Worm (Caenorhabditis elegans) whole organism, L1 larva: ENCODE data around the gene C32D5.4.
A peak's percentile ranks its signal among the peaks of the same experiment; 100 is the strongest.

ENCODE experiments used
- C04F5.9 ChIP-seq: sonication (generic microtip); optimal IDR thresholded peaks from 2 replicates; lab custom pipeline; 2016; ENCODE audit warnings: missing genetic modification characterization, missing compliant biosample characterization
- C34B4.2 ChIP-seq: sonication (generic microtip); optimal IDR thresholded peaks from 2 replicates; lab custom pipeline; 2017; ENCODE audit warnings: mild to moderate bottlenecking, missing genetic modification characterization, missing compliant biosample characterization
- F16B12.6 ChIP-seq: fragments of 150-350 bp; optimal IDR thresholded peaks from 2 replicates; lab custom pipeline; 2014; ENCODE audit warnings: missing biosample characterization, missing genetic modification characterization
- aha-1 ChIP-seq: fragments of 150-350 bp; optimal IDR thresholded peaks from 2 replicates; lab custom pipeline; 2014; ENCODE audit warnings: missing biosample characterization, missing genetic modification characterization
- alr-1 ChIP-seq: fragments of 200-800 bp; sonication (Bioruptor generic); optimal IDR thresholded peaks from 2 replicates; lab custom pipeline; 2018; ENCODE audit warnings: borderline replicate concordance, mild to moderate bottlenecking, missing genetic modification characterization, missing compliant biosample characterization
- ama-1 ChIP-seq: fragments of 150-350 bp; optimal IDR thresholded peaks from 2 replicates; lab custom pipeline; 2014
- blmp-1 ChIP-seq: fragments of 150-350 bp; optimal IDR thresholded peaks from 2 replicates; lab custom pipeline; 2014; ENCODE audit warnings: missing biosample characterization, missing genetic modification characterization
- ceh-63 ChIP-seq: fragments of 200-800 bp; sonication (Bioruptor generic); optimal IDR thresholded peaks from 2 replicates; lab custom pipeline; 2018; ENCODE audit warnings: mild to moderate bottlenecking, missing genetic modification characterization, missing compliant biosample characterization
- ceh-8 ChIP-seq: fragments of 200-800 bp; sonication (Bioruptor generic); optimal IDR thresholded peaks from 2 replicates; lab custom pipeline; 2018; ENCODE audit warnings: mild to moderate bottlenecking, missing genetic modification characterization, moderate library complexity, missing compliant biosample characterization
- ceh-82 ChIP-seq, 3 experiments: fragments of 150-350 bp in 1 of 3; sonication (generic microtip) in 2 of 3; optimal IDR thresholded peaks; 2 replicates each; lab custom pipeline; 2014 to 2017; ENCODE audit warnings: missing biosample characterization in 3 of 3, missing genetic modification characterization in 3 of 3
- ceh-88 ChIP-seq: fragments of 200-800 bp; sonication (Bioruptor generic); IDR thresholded peaks from 2 replicates; pipeline ENCODE4 v1.3.6; 2022; ENCODE audit warnings: missing genetic modification characterization, missing compliant biosample characterization
- ceh-90 ChIP-seq: sonication (generic microtip); optimal IDR thresholded peaks from 2 replicates; lab custom pipeline; 2016; ENCODE audit warnings: missing genetic modification characterization, missing compliant biosample characterization
- ces-1 ChIP-seq: fragments of 150-350 bp; optimal IDR thresholded peaks from 2 replicates; lab custom pipeline; 2014; ENCODE audit warnings: missing biosample characterization, missing genetic modification reagents, missing genetic modification characterization
- dpl-1 ChIP-seq, 3 experiments: fragments of 150-350 bp in 2 of 3; sonication (generic microtip) in 1 of 3; optimal IDR thresholded peaks; 2 replicates each; lab custom pipeline; 2014 to 2017; ENCODE audit warnings: missing biosample characterization in 3 of 3, missing genetic modification characterization in 3 of 3, missing genetic modification reagents in 3 of 3
- dsc-1 ChIP-seq: sonication (generic microtip); optimal IDR thresholded peaks from 2 replicates; lab custom pipeline; 2016; ENCODE audit warnings: mild to moderate bottlenecking, missing genetic modification characterization, missing compliant biosample characterization
- efl-1 ChIP-seq, 4 experiments: fragments of 150-350 bp; optimal IDR thresholded peaks in 3 of 4; peaks in 1 of 4; 1 replicate in 1 of 4; 2 replicates in 3 of 4; lab custom pipeline; 2014; ENCODE audit warnings: missing biosample characterization in 2 of 4, missing genetic modification characterization in 2 of 4, missing genetic modification reagents in 2 of 4
- egl-13 ChIP-seq: sonication (generic microtip); optimal IDR thresholded peaks from 2 replicates; lab custom pipeline; 2016; ENCODE audit warnings: missing genotype, missing genetic modification reagents, missing genetic modification characterization, missing compliant biosample characterization
- egl-27 ChIP-seq, 2 experiments: fragments of 150-350 bp in 1 of 2; sonication (generic microtip); optimal IDR thresholded peaks; 3 replicates each; lab custom pipeline; 2017 to 2018; ENCODE audit warnings: missing biosample characterization in 2 of 2, missing genetic modification characterization in 2 of 2, missing genetic modification reagents in 2 of 2
- elt-3 ChIP-seq, 6 experiments: fragments of 150-350 bp in 1 of 6; sonication (generic microtip); optimal IDR thresholded peaks; 2 replicates each; lab custom pipeline; 2017 to 2018; ENCODE audit warnings: missing biosample characterization in 6 of 6, missing genetic modification characterization in 6 of 6, inconsistent platforms in 1 of 6
- ets-5 ChIP-seq: fragments of 200-800 bp; sonication (Bioruptor generic); IDR thresholded peaks from 2 replicates; pipeline ENCODE4 v1.3.6; 2022; ENCODE audit warnings: missing genetic modification characterization, missing compliant biosample characterization
- fkh-10 ChIP-seq: sonication (generic microtip); optimal IDR thresholded peaks from 2 replicates; lab custom pipeline; 2017; ENCODE audit warnings: missing biosample characterization, missing genetic modification reagents, missing genetic modification characterization
- fkh-4 ChIP-seq: sonication (generic microtip); optimal IDR thresholded peaks from 2 replicates; lab custom pipeline; 2016; ENCODE audit warnings: missing compliant biosample characterization, missing genetic modification characterization, borderline replicate concordance
- grh-1 ChIP-seq: fragments of 200-800 bp; sonication (Bioruptor generic); IDR thresholded peaks from 2 replicates; pipeline ENCODE4 v1.3.6; 2022; ENCODE audit warnings: missing genetic modification reagents, missing genetic modification characterization, missing compliant biosample characterization
- hlh-17 ChIP-seq: fragments of 200-800 bp; sonication (Bioruptor generic); optimal IDR thresholded peaks from 2 replicates; lab custom pipeline; 2018; ENCODE audit warnings: missing genetic modification characterization, mild to moderate bottlenecking, missing compliant biosample characterization, moderate library complexity, borderline replicate concordance
- hpl-2 ChIP-seq: fragments of 150-350 bp; optimal IDR thresholded peaks from 2 replicates; lab custom pipeline; 2014; ENCODE audit warnings: missing biosample characterization, missing genetic modification reagents, missing genetic modification characterization
- jun-1 ChIP-seq: fragments of 150-350 bp; optimal IDR thresholded peaks from 2 replicates; lab custom pipeline; 2014; ENCODE audit warnings: missing biosample characterization, missing genetic modification reagents, missing genetic modification characterization
- lin-13 ChIP-seq: fragments of 150-350 bp; optimal IDR thresholded peaks from 2 replicates; lab custom pipeline; 2014; ENCODE audit warnings: missing biosample characterization, missing genetic modification reagents, missing genetic modification characterization
- lin-14 ChIP-seq: fragments of 200-800 bp; sonication (Bioruptor generic); optimal IDR thresholded peaks from 2 replicates; lab custom pipeline; 2018; ENCODE audit warnings: mild to moderate bottlenecking, missing genetic modification characterization, moderate library complexity, missing compliant biosample characterization
- lin-35 ChIP-seq, 2 experiments: fragments of 150-350 bp; optimal IDR thresholded peaks; 2 replicates each; lab custom pipeline; 2014; ENCODE audit warnings: missing biosample characterization in 2 of 2, missing genetic modification characterization in 2 of 2, missing genetic modification reagents in 2 of 2
- lir-3 ChIP-seq: sonication (generic microtip); optimal IDR thresholded peaks from 2 replicates; lab custom pipeline; 2016; ENCODE audit warnings: mild to moderate bottlenecking, missing genetic modification characterization, moderate library complexity, missing compliant biosample characterization; ENCODE audit not compliant: poor library complexity
- lsy-2 ChIP-seq, 2 experiments: fragments of 150-350 bp; optimal IDR thresholded peaks; 2 replicates each; lab custom pipeline; 2014; ENCODE audit warnings: missing biosample characterization in 2 of 2, missing genetic modification characterization in 2 of 2
- mep-1 ChIP-seq: fragments of 150-350 bp; optimal IDR thresholded peaks from 2 replicates; lab custom pipeline; 2014; ENCODE audit warnings: missing biosample characterization, missing genetic modification characterization
- nhr-11 ChIP-seq: fragments of 150-350 bp; optimal IDR thresholded peaks from 2 replicates; lab custom pipeline; 2014; ENCODE audit warnings: missing biosample characterization, missing genetic modification characterization
- nhr-12 ChIP-seq: sonication (generic microtip); optimal IDR thresholded peaks from 2 replicates; lab custom pipeline; 2017; ENCODE audit warnings: missing biosample characterization, missing genetic modification characterization
- nhr-20 ChIP-seq: sonication (generic microtip); optimal IDR thresholded peaks from 2 replicates; lab custom pipeline; 2016; ENCODE audit warnings: mild to moderate bottlenecking, missing genetic modification characterization, missing compliant biosample characterization
- nhr-47 ChIP-seq: sonication (generic microtip); optimal IDR thresholded peaks from 2 replicates; lab custom pipeline; 2016; ENCODE audit warnings: mild to moderate bottlenecking, missing genetic modification characterization, moderate library complexity, missing compliant biosample characterization
- nhr-71 ChIP-seq: sonication (generic microtip); optimal IDR thresholded peaks from 2 replicates; lab custom pipeline; 2016; ENCODE audit warnings: mild to moderate bottlenecking, missing genetic modification characterization, moderate library complexity, missing compliant biosample characterization
- nhr-84 ChIP-seq: sonication (generic microtip); optimal IDR thresholded peaks from 2 replicates; lab custom pipeline; 2017; ENCODE audit warnings: missing biosample characterization, missing genetic modification characterization
- nhr-85 ChIP-seq: sonication (generic microtip); peaks from one replicate; lab custom pipeline; 2016; ENCODE audit warnings: missing genetic modification characterization, inconsistent platforms, missing compliant biosample characterization
- pax-3 ChIP-seq: fragments of 200-800 bp; sonication (Bioruptor generic); optimal IDR thresholded peaks from 2 replicates; lab custom pipeline; 2018; ENCODE audit warnings: mild to moderate bottlenecking, missing genetic modification characterization, moderate library complexity, missing compliant biosample characterization
- pqm-1 ChIP-seq: sonication (generic microtip); optimal IDR thresholded peaks from 3 replicates; lab custom pipeline; 2017; ENCODE audit warnings: missing biosample characterization, missing genetic modification characterization
- rnt-1 ChIP-seq: sonication (generic microtip); optimal IDR thresholded peaks from 2 replicates; lab custom pipeline; 2016; ENCODE audit warnings: mild to moderate bottlenecking, missing genetic modification characterization, moderate library complexity, missing compliant biosample characterization
- skn-1 ChIP-seq: fragments of 150-350 bp; optimal IDR thresholded peaks from 2 replicates; lab custom pipeline; 2014; ENCODE audit warnings: missing biosample characterization, missing genetic modification characterization
- snu-23 ChIP-seq: sonication (generic microtip); optimal IDR thresholded peaks from 2 replicates; lab custom pipeline; 2016; ENCODE audit warnings: missing genetic modification characterization, missing compliant biosample characterization
- sox-4 ChIP-seq: sonication (generic microtip); optimal IDR thresholded peaks from 2 replicates; lab custom pipeline; 2016; ENCODE audit warnings: missing genetic modification characterization, missing compliant biosample characterization
- sptf-1 ChIP-seq: fragments of 150-350 bp; optimal IDR thresholded peaks from 2 replicates; lab custom pipeline; 2014; ENCODE audit warnings: missing biosample characterization, missing genetic modification characterization
- unc-62 ChIP-seq: fragments of 150-350 bp; optimal IDR thresholded peaks from 2 replicates; lab custom pipeline; 2014; ENCODE audit warnings: missing biosample characterization, missing genetic modification reagents, missing genetic modification characterization
- unc-98 ChIP-seq: fragments of 200-800 bp; sonication (Bioruptor generic); IDR thresholded peaks from 2 replicates; pipeline ENCODE4 v1.3.6; 2022; ENCODE audit warnings: missing genetic modification characterization, missing compliant biosample characterization
- zag-1 ChIP-seq: fragments of 150-350 bp; optimal IDR thresholded peaks from 2 replicates; lab custom pipeline; 2014; ENCODE audit warnings: missing biosample characterization, missing genetic modification characterization
- ztf-11 ChIP-seq, 2 experiments: sonication (generic microtip); optimal IDR thresholded peaks; 2 replicates each; lab custom pipeline; 2016 to 2017; ENCODE audit warnings: missing genetic modification characterization in 2 of 2, missing biosample characterization in 1 of 2, missing compliant biosample characterization in 1 of 2
- ztf-4 ChIP-seq: fragments of 150-350 bp; optimal IDR thresholded peaks from 2 replicates; lab custom pipeline; 2014; ENCODE audit warnings: missing biosample characterization, missing genetic modification characterization

The C32D5.4 gene

ce11 chrII:6320655-6321388, 2.1 kb downstream of the C32D5.4 start, which contains the start of gene efr-3 (continued):
- TF ChIP-seq sptf-1 (tag; lab: Kevin White, UChicago) (no peak), ztf-11 (tag; optimal IDR thresholded peaks at IDR 0.05; lab: Kevin White, UChicago) (no peak), nhr-85 (tag; lab: Kevin White, UChicago) (peak; percentile 51), nhr-12 (tag; lab: Kevin White, UChicago) (no peak), pqm-1 (tag; lab: Kevin White, UChicago) (no peak), egl-27 (tag; optimal IDR thresholded peaks at IDR 0.05; lab: Kevin White, UChicago) (no peak), ceh-8 (no peak), nhr-20 (peak; percentile 38), hlh-17 (no peak), unc-98 (GFP tag; lab: Robert Waterston, UW) (no peak), nhr-84 (tag; lab: Kevin White, UChicago) (no peak), mep-1 (tag; lab: Kevin White, UChicago) (peak; percentile 62), pax-3 (tag; lab: Kevin White, UChicago) (no peak), ztf-4 (tag; lab: Kevin White, UChicago) (no peak), ceh-90 (tag; lab: Kevin White, UChicago) (no peak), lin-35 (GFP tag; optimal IDR thresholded peaks at IDR 0.05; lab: Kevin White, UChicago) (peak; percentile 93 to 97), blmp-1 (tag; lab: Kevin White, UChicago) (peak; percentile 31), ama-1 (lab: Kevin White, UChicago) (no peak), ceh-88 (no peak), nhr-71 (tag; lab: Kevin White, UChicago) (peak; percentile 60), lin-14 (GFP tag; lab: Kevin White, UChicago) (peak; percentile 47), alr-1 (tag; lab: Kevin White, UChicago) (no peak), sox-4 (no peak), C34B4.2 (tag; lab: Kevin White, UChicago) (no peak), fkh-4 (tag; lab: Kevin White, UChicago) (no peak), F16B12.6 (tag; lab: Kevin White, UChicago) (peak; percentile 31), lin-13 (GFP tag; lab: Kevin White, UChicago) (no peak), egl-13 (tag; lab: Kevin White, UChicago) (no peak), nhr-47 (peak; percentile 67), skn-1 (tag; lab: Kevin White, UChicago) (peak; percentile 40), ces-1 (no peak), lir-3 (tag; lab: Kevin White, UChicago) (no peak), aha-1 (no peak), dsc-1 (tag; lab: Kevin White, UChicago) (no peak), dpl-1 (GFP tag; optimal IDR thresholded peaks at IDR 0.05; lab: Kevin White, UChicago) (peak; percentile 89 to 95 (median 93)), hpl-2 (no peak), jun-1 (tag; lab: Kevin White, UChicago) (no peak), ceh-82 (tag; optimal IDR thresholded peaks at IDR 0.05; lab: Kevin White, UChicago) (peak in 1 of 3 experiments; percentile 40), efl-1 (optimal IDR thresholded peaks at IDR 0.05; lab: Kevin White, UChicago) (peak; percentile 81 to 93), efl-1 (GFP tag; optimal IDR thresholded peaks at IDR 0.05 in 1 of 2; lab: Kevin White, UChicago) (peak; percentile 94 to 99), lsy-2 (tag; optimal IDR thresholded peaks at IDR 0.05; lab: Kevin White, UChicago) (peak; percentile 65 to 79), nhr-11 (peak; percentile 18), zag-1 (tag; lab: Kevin White, UChicago) (no peak), unc-62 (no peak), ceh-63 (GFP tag; lab: Kevin White, UChicago) (no peak), ets-5 (GFP tag; lab: Robert Waterston, UW) (no peak), rnt-1 (tag; lab: Kevin White, UChicago) (peak; percentile 58), C04F5.9 (tag; lab: Kevin White, UChicago) (no peak), fkh-10 (GFP tag; lab: Kevin White, UChicago) (no peak), elt-3 (tag; optimal IDR thresholded peaks at IDR 0.05; lab: Kevin White, UChicago) (peak in 1 of 6 experiments; percentile 27), snu-23 (GFP tag; lab: Kevin White, UChicago) (peak; percentile 55), grh-1 (GFP tag; lab: Robert Waterston, UW) (no peak)
